Fruit fly (Drosophila melanogaster) ovary, adult (tissue): ENCODE measurements around the gene t-cup.

Experiments
- CG17801 ChIP-seq: fragments of 200-800 bp; optimal IDR thresholded peaks from 2 replicates; lab custom pipeline; 2019; ENCODE audit warnings: missing biosample characterization, mild to moderate bottlenecking, missing genetic modification characterization, moderate library complexity; ENCODE audit not compliant: partially characterized antibody

t-cup gene

dm6 chr2L:12497283-12498265 is at the start of gene t-cup:
t-cup (minus strand) TSS chr2L:12497333.
- peak; percentile 19 for TF ChIP-seq CG17801 (GFP tag; lab: Kevin White, UChicago)

- TF ChIP-seq CG17801 (GFP tag; lab: Kevin White, UChicago): peak; percentile 17
Measured at dm6 chr2L:12546043-12546942, 49.2 kb upstream of the t-cup start, which contains the start of gene bun. bun (minus strand) TSS chr2L:12546611.

dm6 chr2L:12545335-12546025 is 48.3 kb upstream of the t-cup start:
- TF ChIP-seq CG17801 (GFP tag; lab: Kevin White, UChicago): peak; percentile 24

dm6 chr2L:12543851-12544250 is 46.7 kb upstream of the t-cup start:
- TF ChIP-seq CG17801 (GFP tag; lab: Kevin White, UChicago): no peak

dm6 chr2L:12543107-12543615 is 46.0 kb upstream of the t-cup start:
- TF ChIP-seq CG17801 (GFP tag; lab: Kevin White, UChicago): no peak

- TF ChIP-seq CG17801 (GFP tag; lab: Kevin White, UChicago): peak; percentile 50
Measured at dm6 chr2L:12542018-12542417, 44.9 kb upstream of the t-cup start.

dm6 chr2L:12540246-12540645 is 43.1 kb upstream of the t-cup start:
- no peak for TF ChIP-seq CG17801 (GFP tag; lab: Kevin White, UChicago)

- TF ChIP-seq CG17801 (GFP tag; lab: Kevin White, UChicago): no peak
Measured at dm6 chr2L:12539334-12539733, 42.2 kb upstream of the t-cup start.

- peak; percentile 10 for TF ChIP-seq CG17801 (GFP tag; lab: Kevin White, UChicago)
Measured at dm6 chr2L:12535637-12536038, 38.5 kb upstream of the t-cup start.

- no peak for TF ChIP-seq CG17801 (GFP tag; lab: Kevin White, UChicago)
Measured at dm6 chr2L:12533671-12534402, 36.7 kb upstream of the t-cup start.

- TF ChIP-seq CG17801 (GFP tag; lab: Kevin White, UChicago): no peak
Measured at dm6 chr2L:12532628-12533027, 35.5 kb upstream of the t-cup start.

- no peak for TF ChIP-seq CG17801 (GFP tag; lab: Kevin White, UChicago)
Measured at dm6 chr2L:12529949-12530849, 33.1 kb upstream of the t-cup start.
